Fruit fly (Drosophila melanogaster) whole organism, prepupa: ENCODE data around the gene Alg10.

Experiments
- CG11294 ChIP-seq: fragments of 200-800 bp; sonication (Bioruptor generic); IDR thresholded peaks from 2 replicates; pipeline ENCODE4 v1.3.6; 2022; ENCODE audit warnings: missing biosample characterization, missing genetic modification characterization
- CG15336 ChIP-seq: fragments of 200-800 bp; sonication (Bioruptor generic); IDR thresholded peaks from 2 replicates; pipeline ENCODE4 v1.3.6; 2022; ENCODE audit warnings: missing biosample characterization, missing genetic modification characterization
- CG31627 ChIP-seq: fragments of 200-800 bp; sonication (Bioruptor generic); optimal IDR thresholded peaks from 3 replicates; lab custom pipeline; 2016; ENCODE audit warnings: missing biosample characterization, missing genetic modification characterization
- CG32006 ChIP-seq: fragments of 200-800 bp; sonication (Bioruptor generic); optimal IDR thresholded peaks from 3 replicates; lab custom pipeline; 2017; ENCODE audit warnings: missing biosample characterization, mild to moderate bottlenecking, missing genetic modification characterization
- CG34406 ChIP-seq: fragments of 200-800 bp; sonication (Bioruptor generic); optimal IDR thresholded peaks from 3 replicates; lab custom pipeline; 2016; ENCODE audit warnings: missing biosample characterization, missing genetic modification characterization
- CG3919 ChIP-seq: fragments of 200-800 bp; sonication (Bioruptor generic); optimal IDR thresholded peaks from 3 replicates; lab custom pipeline; 2016; ENCODE audit warnings: missing biosample characterization, missing genetic modification characterization
- CG4318 ChIP-seq: fragments of 200-800 bp; sonication (Bioruptor generic); optimal IDR thresholded peaks from 3 replicates; lab custom pipeline; 2017; ENCODE audit warnings: missing biosample characterization, mild to moderate bottlenecking, missing genetic modification characterization
- CG6163 ChIP-seq: fragments of 200-800 bp; sonication (Bioruptor generic); IDR thresholded peaks from 3 replicates; pipeline ENCODE4 v1.3.6; 2022; ENCODE audit warnings: missing biosample characterization, missing genetic modification characterization
- CG6792 ChIP-seq: fragments of 200-800 bp; sonication (Bioruptor generic); optimal IDR thresholded peaks from 3 replicates; lab custom pipeline; 2016; ENCODE audit warnings: missing biosample characterization, missing genetic modification characterization
- CG6808 ChIP-seq: fragments of 200-800 bp; sonication (Bioruptor generic); optimal IDR thresholded peaks from 3 replicates; lab custom pipeline; 2017; ENCODE audit warnings: missing biosample characterization, missing genetic modification characterization, mild to moderate bottlenecking, moderate library complexity, missing genetic modification reagents
- CG6854 ChIP-seq: fragments of 200-800 bp; sonication (Bioruptor generic); optimal IDR thresholded peaks from 2 replicates; lab custom pipeline; 2017; ENCODE audit warnings: missing biosample characterization, mild to moderate bottlenecking, missing genetic modification characterization
- CG7368 ChIP-seq: fragments of 200-800 bp; sonication (Bioruptor generic); optimal IDR thresholded peaks from 3 replicates; lab custom pipeline; 2016; ENCODE audit warnings: missing biosample characterization, missing genetic modification characterization
- CG8119 ChIP-seq: fragments of 200-800 bp; sonication (Bioruptor generic); IDR thresholded peaks from 3 replicates; pipeline ENCODE4 v1.3.6; 2022; ENCODE audit warnings: missing biosample characterization, missing genetic modification characterization
- CG8319 ChIP-seq: fragments of 200-800 bp; sonication (Bioruptor generic); optimal IDR thresholded peaks from 3 replicates; lab custom pipeline; 2016; ENCODE audit warnings: missing biosample characterization, missing genetic modification characterization
- CG8632 ChIP-seq: fragments of 200-800 bp; sonication (Bioruptor generic); optimal IDR thresholded peaks from 3 replicates; lab custom pipeline; 2016; ENCODE audit warnings: missing biosample characterization, missing genetic modification characterization
- CG9139 ChIP-seq: fragments of 200-800 bp; sonication (Bioruptor generic); optimal IDR thresholded peaks from 3 replicates; lab custom pipeline; 2017; ENCODE audit warnings: missing biosample characterization, mild to moderate bottlenecking, missing genetic modification characterization
- Eip75B ChIP-seq: fragments of 200-800 bp; sonication (Bioruptor generic); optimal IDR thresholded peaks from 3 replicates; lab custom pipeline; 2016; ENCODE audit warnings: missing biosample characterization, missing genetic modification characterization
- Eip78C ChIP-seq: fragments of 200-800 bp; sonication (Bioruptor generic); peaks from one replicate; lab custom pipeline; 2016; ENCODE audit warnings: missing biosample characterization, missing genetic modification characterization
- Eip93F ChIP-seq: fragments of 200-800 bp; sonication (Bioruptor generic); optimal IDR thresholded peaks from 2 replicates; lab custom pipeline; 2016; ENCODE audit warnings: missing biosample characterization, mild to moderate bottlenecking, missing genetic modification characterization
- Ets21C ChIP-seq: fragments of 200-800 bp; sonication (Bioruptor generic); optimal IDR thresholded peaks from 3 replicates; lab custom pipeline; 2016; ENCODE audit warnings: missing biosample characterization, missing genetic modification characterization
- Ets96B ChIP-seq: fragments of 200-800 bp; optimal IDR thresholded peaks from 2 replicates; lab custom pipeline; 2019; ENCODE audit warnings: missing biosample characterization, mild to moderate bottlenecking, missing genetic modification characterization, moderate library complexity
- Gug ChIP-seq: fragments of 200-800 bp; sonication (Bioruptor generic); IDR thresholded peaks from 2 replicates; pipeline ENCODE4 v1.3.6; 2022; ENCODE audit warnings: missing biosample characterization, missing genetic modification characterization
- Hr38 ChIP-seq: sonication (Bioruptor generic); optimal IDR thresholded peaks from 2 replicates; lab custom pipeline; 2016; ENCODE audit warnings: missing biosample characterization, missing genetic modification characterization
- Hr39 ChIP-seq: fragments of 200-800 bp; sonication (Bioruptor generic); optimal IDR thresholded peaks from 2 replicates; lab custom pipeline; 2016; ENCODE audit warnings: missing biosample characterization, missing genetic modification characterization
- Hr4 ChIP-seq: fragments of 200-800 bp; sonication (Bioruptor generic); optimal IDR thresholded peaks from 3 replicates; lab custom pipeline; 2016; ENCODE audit warnings: missing biosample characterization, missing genetic modification characterization
- Lpt ChIP-seq: fragments of 200-800 bp; sonication (Bioruptor generic); optimal IDR thresholded peaks from 3 replicates; lab custom pipeline; 2016; ENCODE audit warnings: missing biosample characterization, missing genetic modification characterization
- Met ChIP-seq: fragments of 200-800 bp; sonication (Bioruptor generic); optimal IDR thresholded peaks from 3 replicates; lab custom pipeline; 2016; ENCODE audit warnings: missing biosample characterization, missing genetic modification characterization
- OdsH ChIP-seq: fragments of 200-800 bp; sonication (Bioruptor generic); optimal IDR thresholded peaks from 3 replicates; lab custom pipeline; 2016; ENCODE audit warnings: missing biosample characterization, missing genetic modification characterization
- Sox102F ChIP-seq: fragments of 200-800 bp; sonication (Bioruptor generic); optimal IDR thresholded peaks from 2 replicates; lab custom pipeline; 2016; ENCODE audit warnings: missing biosample characterization, mild to moderate bottlenecking, missing genetic modification characterization
- Sox14 ChIP-seq: fragments of 200-800 bp; sonication (Bioruptor generic); optimal IDR thresholded peaks from 3 replicates; lab custom pipeline; 2016; ENCODE audit warnings: missing biosample characterization, missing genetic modification characterization
- Sox15 ChIP-seq: fragments of 200-800 bp; sonication (Bioruptor generic); optimal IDR thresholded peaks from 3 replicates; lab custom pipeline; 2016; ENCODE audit warnings: missing biosample characterization, missing genetic modification characterization
- achi ChIP-seq: fragments of 200-800 bp; sonication (Bioruptor generic); optimal IDR thresholded peaks from 3 replicates; lab custom pipeline; 2016; ENCODE audit warnings: missing biosample characterization, missing genetic modification characterization
- acj6 ChIP-seq: fragments of 200-800 bp; sonication (Bioruptor generic); optimal IDR thresholded peaks from 3 replicates; lab custom pipeline; 2016; ENCODE audit warnings: missing biosample characterization, missing genetic modification characterization
- cyc ChIP-seq: fragments of 200-800 bp; sonication (Bioruptor generic); optimal IDR thresholded peaks from 3 replicates; lab custom pipeline; 2016; ENCODE audit warnings: missing biosample characterization, missing genetic modification characterization
- dac ChIP-seq: fragments of 200-800 bp; sonication (Bioruptor generic); optimal IDR thresholded peaks from 2 replicates; lab custom pipeline; 2017; ENCODE audit warnings: missing biosample characterization, mild to moderate bottlenecking, missing genetic modification characterization
- dsx ChIP-seq: fragments of 200-800 bp; optimal IDR thresholded peaks from 3 replicates; lab custom pipeline; 2019; ENCODE audit warnings: missing biosample characterization, mild to moderate bottlenecking, missing genetic modification characterization, moderate library complexity; ENCODE audit not compliant: poor library complexity, severe bottlenecking
- eg ChIP-seq: fragments of 200-800 bp; sonication (Bioruptor generic); IDR thresholded peaks from 3 replicates; pipeline ENCODE4 v1.3.6; 2022; ENCODE audit warnings: missing biosample characterization, missing genetic modification characterization
- esn ChIP-seq: fragments of 200-800 bp; sonication (Bioruptor generic); optimal IDR thresholded peaks from 2 replicates; lab custom pipeline; 2016; ENCODE audit warnings: missing biosample characterization, mild to moderate bottlenecking, missing genetic modification characterization, moderate library complexity
- fd85E ChIP-seq: fragments of 200-800 bp; sonication (Bioruptor generic); optimal IDR thresholded peaks from 3 replicates; lab custom pipeline; 2016; ENCODE audit warnings: missing biosample characterization, missing genetic modification characterization
- lz ChIP-seq: fragments of 200-800 bp; sonication (Bioruptor generic); optimal IDR thresholded peaks from 3 replicates; lab custom pipeline; 2016; ENCODE audit warnings: missing biosample characterization, missing genetic modification characterization
- net ChIP-seq: fragments of 200-800 bp; sonication (Bioruptor generic); optimal IDR thresholded peaks from 3 replicates; lab custom pipeline; 2016; ENCODE audit warnings: missing biosample characterization, missing genetic modification characterization
- pdm3 ChIP-seq: fragments of 200-800 bp; sonication (Bioruptor generic); optimal IDR thresholded peaks from 3 replicates; lab custom pipeline; 2016; ENCODE audit warnings: missing biosample characterization, missing genetic modification characterization
- spab ChIP-seq: fragments of 200-800 bp; sonication (Bioruptor generic); optimal IDR thresholded peaks from 2 replicates; lab custom pipeline; 2017; ENCODE audit warnings: missing biosample characterization, mild to moderate bottlenecking, missing genetic modification characterization, missing genetic modification reagents
- ss ChIP-seq, 2 experiments: fragments of 200-800 bp; sonication (Bioruptor generic); optimal IDR thresholded peaks; 2 replicates in 1 of 2; 3 replicates in 1 of 2; lab custom pipeline; 2017 to 2018; ENCODE audit warnings: mild to moderate bottlenecking in 2 of 2, missing biosample characterization in 2 of 2, missing genetic modification characterization in 2 of 2, moderate library complexity in 1 of 2
- svp ChIP-seq: fragments of 200-800 bp; sonication (Bioruptor generic); peaks from one replicate; lab custom pipeline; 2016; ENCODE audit warnings: missing biosample characterization, missing genetic modification characterization

Gene Alg10

dm6 chr3L:11205608-11206336 is 41.0 kb downstream of the Alg10 start, which contains the start of gene Plod:
Gene Plod (minus strand): TSS chr3L:11206016.
- peak; percentile 56 for TF ChIP-seq CG6854 (GFP tag; lab: Kevin White, UChicago)
- peak; percentile 67 for TF ChIP-seq Eip78C (GFP tag; lab: Kevin White, UChicago)
- TF ChIP-seq CG3919 (GFP tag; lab: Kevin White, UChicago), result peak; percentile 28
- TF ChIP-seq lz (GFP tag; lab: Kevin White, UChicago), result peak; percentile 47
- TF ChIP-seq CG9139 (GFP tag; lab: Kevin White, UChicago), result no peak
- peak; percentile 7 for TF ChIP-seq acj6 (GFP tag; lab: Kevin White, UChicago)
- no peak for TF ChIP-seq Hr39 (GFP tag; lab: Kevin White, UChicago)
- peak; percentile 65; the same call in 2 of the 3 replicates for TF ChIP-seq eg
- no peak for TF ChIP-seq Ets21C (GFP tag; lab: Kevin White, UChicago)
- TF ChIP-seq esn (GFP tag; lab: Kevin White, UChicago), result peak; percentile 31
- TF ChIP-seq Lpt (GFP tag; lab: Kevin White, UChicago), result no peak
- no peak for TF ChIP-seq Sox102F (GFP tag; lab: Kevin White, UChicago)
- TF ChIP-seq Ets96B (tag; lab: Kevin White, UChicago), result no peak
- peak; percentile 36 for TF ChIP-seq Eip93F (GFP tag; lab: Kevin White, UChicago)
- TF ChIP-seq Eip75B (GFP tag; lab: Kevin White, UChicago), result peak; percentile 8
- peak; percentile 31 for TF ChIP-seq Sox14 (GFP tag; lab: Kevin White, UChicago)
- TF ChIP-seq CG31627 (GFP tag; lab: Kevin White, UChicago), result peak; percentile 19
- TF ChIP-seq CG6163 (GFP tag; lab: Robert Waterston, UW), result peak; percentile 55; the same call in 2 of the 3 replicates
- peak; percentile 19 for TF ChIP-seq CG34406 (GFP tag; lab: Kevin White, UChicago)
- peak in 1 of 2 experiments; percentile 35 for TF ChIP-seq ss (GFP tag; optimal IDR thresholded peaks at IDR 0.05; lab: Kevin White, UChicago)
- peak; percentile 9 for TF ChIP-seq cyc (GFP tag; lab: Kevin White, UChicago)
- TF ChIP-seq CG15336 (GFP tag; lab: Robert Waterston, UW), result peak; percentile 30; the same call in 1 of the 2 replicates
- TF ChIP-seq CG8119 (GFP tag; lab: Robert Waterston, UW), result peak; percentile 37

dm6 chr3L:11210517-11210916 is 45.7 kb downstream of the Alg10 start, which contains the start of the genes Ube3a and CG7600:
Gene Ube3a (minus strand): TSS chr3L:11210583.
Gene CG7600 (plus strand): TSS chr3L:11210786.
- TF ChIP-seq CG6808 (GFP tag; lab: Kevin White, UChicago) (no peak), CG8632 (GFP tag; lab: Kevin White, UChicago) (no peak), CG8119 (GFP tag; lab: Robert Waterston, UW) (peak; percentile 40; the same call in 2 of the 3 replicates), cyc (GFP tag; lab: Kevin White, UChicago) (peak; percentile 8), svp (GFP tag; lab: Kevin White, UChicago) (no peak), CG32006 (peak; percentile 15), fd85E (GFP tag; lab: Kevin White, UChicago) (no peak), CG11294 (GFP tag; lab: Robert Waterston, UW) (no peak; the same call in 1 of the 2 replicates), dac (GFP tag; lab: Kevin White, UChicago) (peak; percentile 13), Met (GFP tag; lab: Kevin White, UChicago) (no peak), Gug (GFP tag; lab: Robert Waterston, UW) (no peak), CG8319 (GFP tag; lab: Kevin White, UChicago) (no peak), CG3919 (GFP tag; lab: Kevin White, UChicago) (peak; percentile 48), Sox102F (GFP tag; lab: Kevin White, UChicago) (no peak), CG4318 (GFP tag; lab: Kevin White, UChicago) (no peak), OdsH (GFP tag; lab: Kevin White, UChicago) (no peak), net (GFP tag; lab: Kevin White, UChicago) (no peak), pdm3 (no peak), CG6792 (GFP tag; lab: Kevin White, UChicago) (no peak), Lpt (GFP tag; lab: Kevin White, UChicago) (no peak), CG6854 (GFP tag; lab: Kevin White, UChicago) (peak; percentile 61), CG15336 (GFP tag; lab: Robert Waterston, UW) (peak; percentile 32; the same call in 1 of the 2 replicates), Eip75B (GFP tag; lab: Kevin White, UChicago) (peak; percentile 40), Sox14 (GFP tag; lab: Kevin White, UChicago) (peak; percentile 16), achi (GFP tag; lab: Kevin White, UChicago) (no peak), CG6163 (GFP tag; lab: Robert Waterston, UW) (peak; percentile 43; the same call in 1 of the 3 replicates), Hr38 (GFP tag; lab: Kevin White, UChicago) (no peak), Eip78C (GFP tag; lab: Kevin White, UChicago) (peak; percentile 71), Sox15 (GFP tag; lab: Kevin White, UChicago) (no peak), Eip93F (GFP tag; lab: Kevin White, UChicago) (no peak), CG34406 (GFP tag; lab: Kevin White, UChicago) (no peak), Ets21C (GFP tag; lab: Kevin White, UChicago) (no peak), eg (0 out of 3 replicates have a peak, but pooled peaks have one; percentile 21), CG7368 (GFP tag; lab: Kevin White, UChicago) (no peak), spab (GFP tag; lab: Kevin White, UChicago) (no peak), dsx (GFP tag; lab: Kevin White, UChicago) (peak; percentile 22), Hr4 (GFP tag; lab: Kevin White, UChicago) (no peak), CG31627 (GFP tag; lab: Kevin White, UChicago) (no peak)
